Fruit fly (Drosophila melanogaster): ENCODE measurements around the gene Nepl19.
A peak's percentile ranks its signal among the peaks of the same experiment; 100 is the strongest.

Gene Nepl19

dm6 chr3R:28888561-28889426 lies 8.9 kb upstream of the Nepl19 start (continued):
- TF ChIP-seq ssp (GFP tag; IDR thresholded peaks at IDR 0.05) (peak; percentile 69), CG30431 (GFP tag; optimal IDR thresholded peaks at IDR 0.05) (peak; percentile 28), zfh1 (GFP tag; IDR thresholded peaks at IDR 0.05) (peak; percentile 67), CG8359 (GFP tag; optimal IDR thresholded peaks at IDR 0.05; ENCODE audit: borderline replicate concordance) (peak; percentile 19), inv (GFP tag; IDR thresholded peaks at IDR 0.05; ENCODE audit: partially characterized antibody) (no peak), Deaf1 (tag; optimal IDR thresholded peaks at IDR 0.05) (peak; percentile 48), mam (GFP tag; optimal IDR thresholded peaks at IDR 0.05) (peak; percentile 91), ranshi (GFP tag; IDR thresholded peaks at IDR 0.05) (peak; percentile 65), CG9609 (GFP tag; optimal IDR thresholded peaks at IDR 0.05) (peak; percentile 92), Atf6 (GFP tag; IDR thresholded peaks at IDR 0.05) (peak; percentile 68), CG17568 (GFP tag; optimal IDR thresholded peaks at IDR 0.05) (peak; percentile 6), CG6175 (GFP tag; IDR thresholded peaks at IDR 0.05) (peak; percentile 89), Abd-B (GFP tag; optimal IDR thresholded peaks at IDR 0.05) (peak; percentile 70), CG10147 (GFP tag; optimal IDR thresholded peaks at IDR 0.05) (peak; percentile 79), jumu (GFP tag; optimal IDR thresholded peaks at IDR 0.05) (peak; percentile 90), grn (GFP tag; optimal IDR thresholded peaks at IDR 0.05) (peak; percentile 18), esg (GFP tag; conservative IDR thresholded peaks at IDR 0.05) (no peak), Hey (tag; optimal IDR thresholded peaks at IDR 0.05) (peak; percentile 33), CG10209 (GFP tag; optimal IDR thresholded peaks at IDR 0.05) (peak; percentile 79), Dip3 (GFP tag; optimal IDR thresholded peaks at IDR 0.05) (peak; percentile 92), CG6791 (GFP tag; IDR thresholded peaks at IDR 0.05; ENCODE audit: partially characterized antibody) (0 out of 3 replicates have a peak, but pooled peaks have one; percentile 7), CG12942 (GFP tag; optimal IDR thresholded peaks at IDR 0.05) (peak; percentile 77), wek (GFP tag; optimal IDR thresholded peaks at IDR 0.05) (peak; percentile 13), CG5180 (GFP tag; optimal IDR thresholded peaks at IDR 0.05) (peak; percentile 36), YL-1 (GFP tag; optimal IDR thresholded peaks at IDR 0.05) (peak; percentile 74), CG8089 (GFP tag; optimal IDR thresholded peaks at IDR 0.05) (peak; percentile 83), klu (GFP tag; IDR thresholded peaks at IDR 0.05) (peak; percentile 70), btn (GFP tag; optimal IDR thresholded peaks at IDR 0.05) (no peak), Xrp1 (GFP tag; IDR thresholded peaks at IDR 0.05) (peak; percentile 77), CG3726 (GFP tag; IDR thresholded peaks at IDR 0.05) (no peak), Optix (GFP tag; IDR thresholded peaks at IDR 0.05) (0 out of 3 replicates have a peak, but pooled peaks have one; percentile 6), fru (optimal IDR thresholded peaks at IDR 0.05) (no peak), exex (tag; optimal IDR thresholded peaks at IDR 0.05) (peak; percentile 35), HmgD (GFP tag; optimal IDR thresholded peaks at IDR 0.05) (peak; percentile 78), vfl (GFP tag; optimal IDR thresholded peaks at IDR 0.05) (peak; percentile 89), ac (GFP tag; optimal IDR thresholded peaks at IDR 0.05) (peak; percentile 8), otp (GFP tag; IDR thresholded peaks at IDR 0.05) (no peak), sob (GFP tag; IDR thresholded peaks at IDR 0.05) (peak; percentile 76), Nf-YA (GFP tag; IDR thresholded peaks at IDR 0.05) (0 out of 2 replicates have a peak, but pooled peaks have one; percentile 49), pum (GFP tag; optimal IDR thresholded peaks at IDR 0.05) (peak; percentile 88), zen2 (GFP tag; IDR thresholded peaks at IDR 0.05; ENCODE audit: partially characterized antibody) (no peak), Oli (tag; optimal IDR thresholded peaks at IDR 0.05) (peak; percentile 41), CG7839 (tag; optimal IDR thresholded peaks at IDR 0.05) (peak; percentile 79), CG2875 (GFP tag; optimal IDR thresholded peaks at IDR 0.05) (no peak), CG11247 (GFP tag; IDR thresholded peaks at IDR 0.05) (peak; percentile 81), da (GFP tag; optimal IDR thresholded peaks at IDR 0.05) (peak; percentile 33), HHEX (GFP tag; optimal IDR thresholded peaks at IDR 0.05) (peak; percentile 77), CG16863 (GFP tag; optimal IDR thresholded peaks at IDR 0.05) (peak; percentile 78), peb (GFP tag; IDR thresholded peaks at IDR 0.05) (peak; percentile 29; the same call in 1 of the 2 replicates)

All from whole organism, embryonic.